Worm (Caenorhabditis elegans) whole organism, L2 larva: ENCODE results near the gene C04E6.8.
A peak's percentile ranks its signal among the peaks of the same experiment; 100 is the strongest.

ENCODE experiments used
- C34F6.9 ChIP-seq: fragments of 150-350 bp; optimal IDR thresholded peaks from 2 replicates; lab custom pipeline; 2014; ENCODE audit warnings: missing biosample characterization, missing genetic modification characterization
- F13H6.1 ChIP-seq: sonication (generic microtip); optimal IDR thresholded peaks from 2 replicates; lab custom pipeline; 2016; ENCODE audit warnings: missing genetic modification characterization, missing compliant biosample characterization
- Y55F3AM.14 ChIP-seq: fragments of 200-800 bp; sonication (Bioruptor generic); optimal IDR thresholded peaks from 2 replicates; lab custom pipeline; 2018; ENCODE audit warnings: mild to moderate bottlenecking, missing genetic modification characterization, missing compliant biosample characterization
- ZK546.5 ChIP-seq: sonication (generic microtip); optimal IDR thresholded peaks from 2 replicates; lab custom pipeline; 2017; ENCODE audit warnings: missing biosample characterization, missing genetic modification characterization
- alr-1 ChIP-seq: fragments of 150-350 bp; optimal IDR thresholded peaks from 2 replicates; lab custom pipeline; 2014; ENCODE audit warnings: missing biosample characterization, missing genetic modification characterization
- aly-2 ChIP-seq: fragments of 150-350 bp; optimal IDR thresholded peaks from 2 replicates; lab custom pipeline; 2014; ENCODE audit warnings: missing biosample characterization, missing genetic modification characterization
- ama-1 ChIP-seq: fragments of 150-350 bp; optimal IDR thresholded peaks from 2 replicates; lab custom pipeline; 2018; ENCODE audit warnings: inconsistent platforms
- blmp-1 ChIP-seq: sonication (generic microtip); optimal IDR thresholded peaks from 2 replicates; lab custom pipeline; 2017; ENCODE audit warnings: missing genetic modification characterization, mild to moderate bottlenecking, missing compliant biosample characterization, antibody characterized with exemption, moderate library complexity; ENCODE audit not compliant: insufficient read depth
- ceh-16 ChIP-seq: fragments of 150-350 bp; optimal IDR thresholded peaks from 2 replicates; lab custom pipeline; 2014; ENCODE audit warnings: missing biosample characterization, missing genetic modification characterization
- ceh-82 ChIP-seq: fragments of 150-350 bp; optimal IDR thresholded peaks from 2 replicates; lab custom pipeline; 2014; ENCODE audit warnings: missing biosample characterization, missing genetic modification characterization
- crh-2 ChIP-seq: sonication (generic microtip); optimal IDR thresholded peaks from 2 replicates; lab custom pipeline; 2017; ENCODE audit warnings: missing biosample characterization, missing genetic modification characterization
- dmd-4 ChIP-seq: sonication (generic microtip); optimal IDR thresholded peaks from 2 replicates; lab custom pipeline; 2017; ENCODE audit warnings: missing biosample characterization, missing genetic modification characterization
- egl-27 ChIP-seq: sonication (generic microtip); optimal IDR thresholded peaks from 3 replicates; lab custom pipeline; 2017; ENCODE audit warnings: missing biosample characterization, missing genetic modification reagents, missing genetic modification characterization
- elt-1 ChIP-seq: fragments of 150-350 bp; optimal IDR thresholded peaks from 2 replicates; lab custom pipeline; 2014; ENCODE audit warnings: missing biosample characterization, missing genetic modification characterization
- elt-3 ChIP-seq: sonication (generic microtip); optimal IDR thresholded peaks from 2 replicates; lab custom pipeline; 2017; ENCODE audit warnings: missing biosample characterization, missing genetic modification characterization
- fos-1 ChIP-seq: fragments of 150-350 bp; optimal IDR thresholded peaks from 2 replicates; lab custom pipeline; 2014; ENCODE audit warnings: missing biosample characterization, missing genetic modification characterization
- gmeb-1 ChIP-seq: fragments of 150-350 bp; optimal IDR thresholded peaks from 2 replicates; lab custom pipeline; 2014; ENCODE audit warnings: missing biosample characterization, missing genetic modification characterization
- lin-11 ChIP-seq: fragments of 150-350 bp; sonication (generic microtip); optimal IDR thresholded peaks from 2 replicates; lab custom pipeline; 2014; ENCODE audit warnings: missing biosample characterization, missing genetic modification characterization, inconsistent platforms, mixed read lengths
- lin-13 ChIP-seq: fragments of 150-350 bp; optimal IDR thresholded peaks from 2 replicates; lab custom pipeline; 2014; ENCODE audit warnings: missing biosample characterization, missing genetic modification reagents, missing genetic modification characterization
- lin-39 ChIP-seq: fragments of 150-350 bp; optimal IDR thresholded peaks from 2 replicates; lab custom pipeline; 2014; ENCODE audit warnings: missing biosample characterization, missing genetic modification reagents, missing genetic modification characterization
- lsy-2 ChIP-seq, 2 experiments: fragments of 150-350 bp in 1 of 2; sonication (generic microtip) in 1 of 2; optimal IDR thresholded peaks; 2 replicates each; lab custom pipeline; 2014 to 2017; ENCODE audit warnings: missing biosample characterization in 2 of 2, missing genetic modification characterization in 2 of 2
- mab-5 ChIP-seq: fragments of 150-350 bp; optimal IDR thresholded peaks from 2 replicates; lab custom pipeline; 2014; ENCODE audit warnings: missing biosample characterization, missing genetic modification characterization
- mbf-1 ChIP-seq: sonication (generic microtip); optimal IDR thresholded peaks from 2 replicates; lab custom pipeline; 2017; ENCODE audit warnings: missing biosample characterization, missing genetic modification characterization
- mdl-1 ChIP-seq, 2 experiments: fragments of 150-350 bp in 1 of 2; sonication (generic microtip) in 1 of 2; optimal IDR thresholded peaks; 2 replicates each; lab custom pipeline; 2017; ENCODE audit warnings: missing biosample characterization in 2 of 2, missing genetic modification characterization in 2 of 2
- nhr-10 ChIP-seq: sonication (generic microtip); optimal IDR thresholded peaks from 2 replicates; lab custom pipeline; 2017; ENCODE audit warnings: missing biosample characterization, missing genetic modification characterization
- nhr-11 ChIP-seq: fragments of 150-350 bp; optimal IDR thresholded peaks from 2 replicates; lab custom pipeline; 2014; ENCODE audit warnings: missing biosample characterization, missing genetic modification characterization
- nhr-12 ChIP-seq: fragments of 150-350 bp; optimal IDR thresholded peaks from 2 replicates; lab custom pipeline; 2014; ENCODE audit warnings: missing biosample characterization, missing genetic modification characterization
- nhr-129 ChIP-seq: fragments of 150-350 bp; optimal IDR thresholded peaks from 2 replicates; lab custom pipeline; 2014; ENCODE audit warnings: missing biosample characterization, missing genetic modification characterization
- nhr-21 ChIP-seq: fragments of 150-350 bp; optimal IDR thresholded peaks from 2 replicates; lab custom pipeline; 2014; ENCODE audit warnings: missing biosample characterization, missing genetic modification characterization
- nhr-23 ChIP-seq: fragments of 150-350 bp; optimal IDR thresholded peaks from 2 replicates; lab custom pipeline; 2014; ENCODE audit warnings: missing biosample characterization, missing genetic modification reagents, missing genetic modification characterization
- nhr-6 ChIP-seq: fragments of 150-350 bp; optimal IDR thresholded peaks from 2 replicates; lab custom pipeline; 2014; ENCODE audit warnings: missing biosample characterization, missing genetic modification characterization
- nhr-77 ChIP-seq: fragments of 150-350 bp; optimal IDR thresholded peaks from 2 replicates; lab custom pipeline; 2014; ENCODE audit warnings: missing biosample characterization, missing genetic modification characterization
- peb-1 ChIP-seq: fragments of 150-350 bp; optimal IDR thresholded peaks from 2 replicates; lab custom pipeline; 2014; ENCODE audit warnings: missing biosample characterization, missing genetic modification characterization
- sem-4 ChIP-seq: fragments of 150-350 bp; optimal IDR thresholded peaks from 2 replicates; lab custom pipeline; 2014; ENCODE audit warnings: missing biosample characterization, missing genetic modification reagents, missing genetic modification characterization
- skn-1 ChIP-seq: sonication (generic microtip); optimal IDR thresholded peaks from 2 replicates; lab custom pipeline; 2017; ENCODE audit warnings: missing biosample characterization, missing genetic modification characterization
- sma-3 ChIP-seq: sonication (generic microtip); optimal IDR thresholded peaks from 2 replicates; lab custom pipeline; 2016; ENCODE audit warnings: missing genetic modification reagents, missing genetic modification characterization, missing compliant biosample characterization
- sma-9 ChIP-seq, 2 experiments: fragments of 150-350 bp in 1 of 2; sonication (generic microtip) in 1 of 2; optimal IDR thresholded peaks; 2 replicates each; lab custom pipeline; 2014 to 2016; ENCODE audit warnings: missing genetic modification characterization in 2 of 2, mild to moderate bottlenecking in 1 of 2, missing biosample characterization in 1 of 2, missing compliant biosample characterization in 1 of 2, missing genetic modification reagents in 1 of 2, moderate library complexity in 1 of 2
- snpc-4 ChIP-seq: fragments of 150-350 bp; optimal IDR thresholded peaks from 2 replicates; lab custom pipeline; 2014; ENCODE audit warnings: missing biosample characterization, missing genetic modification characterization
- unc-39 ChIP-seq: fragments of 150-350 bp; optimal IDR thresholded peaks from 2 replicates; lab custom pipeline; 2014; ENCODE audit warnings: missing biosample characterization, missing genetic modification characterization
- unc-55 ChIP-seq: fragments of 150-350 bp; sonication (generic microtip); optimal IDR thresholded peaks from 3 replicates; lab custom pipeline; 2014; ENCODE audit warnings: missing biosample characterization, missing genetic modification reagents, missing genetic modification characterization
- unc-62 ChIP-seq: fragments of 150-350 bp; optimal IDR thresholded peaks from 2 replicates; lab custom pipeline; 2014; ENCODE audit warnings: missing biosample characterization, missing genetic modification reagents, missing genetic modification characterization
- zag-1 ChIP-seq: fragments of 150-350 bp; optimal IDR thresholded peaks from 2 replicates; lab custom pipeline; 2014; ENCODE audit warnings: missing biosample characterization, missing genetic modification characterization
- ztf-1 ChIP-seq: fragments of 200-800 bp; sonication (Bioruptor generic); conservative IDR thresholded peaks from 2 replicates; pipeline ENCODE4 v1.3.6; 2022; ENCODE audit warnings: missing genetic modification characterization, missing compliant biosample characterization
- ztf-11 ChIP-seq: sonication (generic microtip); optimal IDR thresholded peaks from 2 replicates; lab custom pipeline; 2017; ENCODE audit warnings: missing biosample characterization, missing genetic modification characterization
- ztf-4 ChIP-seq: fragments of 150-350 bp; optimal IDR thresholded peaks from 2 replicates; lab custom pipeline; 2014; ENCODE audit warnings: missing biosample characterization, missing genetic modification characterization

The C04E6.8 gene

ce11 chrV:5848015-5848609 is 35.5 kb downstream of the C04E6.8 start (continued):
- no peak for TF ChIP-seq aly-2
- no peak for TF ChIP-seq peb-1
- TF ChIP-seq fos-1 (tag; lab: Kevin White, UChicago) = no peak
- TF ChIP-seq lin-13 (GFP tag; lab: Kevin White, UChicago) = no peak
- TF ChIP-seq mbf-1 (tag; lab: Kevin White, UChicago) = no peak
- no peak for TF ChIP-seq snpc-4

ce11 chrV:5846729-5847128 is 36.9 kb downstream of the C04E6.8 start:
- TF ChIP-seq elt-3 (no peak), lin-13 (GFP tag; lab: Kevin White, UChicago) (no peak), nhr-21 (tag; lab: Kevin White, UChicago) (no peak), aly-2 (no peak), elt-1 (tag; lab: Kevin White, UChicago) (no peak), unc-39 (no peak), unc-55 (no peak), nhr-10 (tag; lab: Kevin White, UChicago) (no peak), mab-5 (tag; lab: Kevin White, UChicago) (no peak), nhr-129 (tag; lab: Kevin White, UChicago) (peak; percentile 35), dmd-4 (no peak), ztf-1 (GFP tag; lab: Robert Waterston, UW) (no peak), unc-62 (GFP tag; lab: Kevin White, UChicago) (no peak), ceh-82 (tag; lab: Kevin White, UChicago) (no peak), ztf-11 (tag; lab: Kevin White, UChicago) (no peak), C34F6.9 (tag; lab: Kevin White, UChicago) (peak; percentile 8), alr-1 (tag; lab: Kevin White, UChicago) (no peak), nhr-23 (tag; lab: Kevin White, UChicago) (no peak)

- peak; percentile 80 for TF ChIP-seq C34F6.9 (tag; lab: Kevin White, UChicago)
- peak; percentile 88 for TF ChIP-seq sma-3
- no peak for TF ChIP-seq nhr-11 (tag; lab: Kevin White, UChicago)
- no peak for TF ChIP-seq nhr-21 (tag; lab: Kevin White, UChicago)
- peak; percentile 29 for TF ChIP-seq gmeb-1 (tag; lab: Kevin White, UChicago)
- TF ChIP-seq egl-27 (tag; lab: Kevin White, UChicago) = peak; percentile 11
- peak; percentile 24 for TF ChIP-seq crh-2
- no peak for TF ChIP-seq unc-62 (GFP tag; lab: Kevin White, UChicago)
- TF ChIP-seq nhr-12 (tag; lab: Kevin White, UChicago) = no peak
- no peak for TF ChIP-seq skn-1 (tag; lab: Kevin White, UChicago)
- TF ChIP-seq fos-1 (tag; lab: Kevin White, UChicago) = peak; percentile 36
- no peak for TF ChIP-seq nhr-10 (tag; lab: Kevin White, UChicago)
- TF ChIP-seq ztf-11 (tag; lab: Kevin White, UChicago) = no peak
- TF ChIP-seq ama-1 (lab: Kevin White, UChicago) = peak; percentile 68
- no peak for TF ChIP-seq ceh-16 (tag; lab: Kevin White, UChicago)
- peak; percentile 79 for TF ChIP-seq sem-4 (tag; lab: Kevin White, UChicago)
- peak; percentile 39 to 54 for TF ChIP-seq mdl-1 (tag; optimal IDR thresholded peaks at IDR 0.05; lab: Kevin White, UChicago)
- peak; percentile 29 for TF ChIP-seq unc-55
- no peak for TF ChIP-seq alr-1 (tag; lab: Kevin White, UChicago)
- peak; percentile 44 for TF ChIP-seq lin-11 (tag; lab: Kevin White, UChicago)
- TF ChIP-seq F13H6.1 = peak; percentile 71
- no peak for TF ChIP-seq ztf-4 (tag; lab: Kevin White, UChicago)
- no peak for TF ChIP-seq lin-39 (tag; lab: Kevin White, UChicago)
- TF ChIP-seq nhr-23 (tag; lab: Kevin White, UChicago) = no peak
- TF ChIP-seq aly-2 = no peak
- no peak for TF ChIP-seq snpc-4
- peak; percentile 90 for TF ChIP-seq sma-9 (GFP tag; optimal IDR thresholded peaks at IDR 0.05; lab: Kevin White, UChicago)
- TF ChIP-seq sma-9 (tag; optimal IDR thresholded peaks at IDR 0.05; lab: Kevin White, UChicago) = no peak
- TF ChIP-seq ztf-1 (GFP tag; lab: Robert Waterston, UW) = no peak
- TF ChIP-seq nhr-129 (tag; lab: Kevin White, UChicago) = peak; percentile 89
- TF ChIP-seq lin-13 (GFP tag; lab: Kevin White, UChicago) = no peak
- TF ChIP-seq blmp-1 (tag; lab: Kevin White, UChicago) = peak; percentile 75
- no peak for TF ChIP-seq dmd-4
- no peak for TF ChIP-seq nhr-77 (tag; lab: Kevin White, UChicago)
- TF ChIP-seq zag-1 (tag; lab: Kevin White, UChicago) = peak; percentile 11
- TF ChIP-seq ZK546.5 = no peak
- no peak for TF ChIP-seq peb-1
- TF ChIP-seq nhr-6 (tag; lab: Kevin White, UChicago) = peak; percentile 11
- peak in 1 of 2 experiments; percentile 66 for TF ChIP-seq lsy-2 (tag; optimal IDR thresholded peaks at IDR 0.05; lab: Kevin White, UChicago)
- peak; percentile 41 for TF ChIP-seq mab-5 (tag; lab: Kevin White, UChicago)
- peak; percentile 44 for TF ChIP-seq Y55F3AM.14 (GFP tag; lab: Kevin White, UChicago)
- TF ChIP-seq mbf-1 (tag; lab: Kevin White, UChicago) = no peak
- no peak for TF ChIP-seq elt-3
- TF ChIP-seq ceh-82 (tag; lab: Kevin White, UChicago) = no peak
- no peak for TF ChIP-seq elt-1 (tag; lab: Kevin White, UChicago)
Observed at ce11 chrV:5845669-5846189, 37.9 kb downstream of the C04E6.8 start, which contains the start of gene F26F12.3. Gene F26F12.3, minus strand, starts transcription at chrV:5845719.
